Worm (Caenorhabditis elegans): ENCODE measurements around the gene glt-3.

Gene glt-3

ce11 chrIV:10137804-10138203, 7.7 kb downstream of the glt-3 start, which contains the start of gene K08F4.12:
Gene K08F4.12 (plus strand): TSS chrIV:10138104.
- TF ChIP-seq Y116A8C.19 (tag; optimal IDR thresholded peaks at IDR 0.05; ENCODE audit: borderline replicate concordance) (no peak), lin-13 (GFP tag; optimal IDR thresholded peaks at IDR 0.05) (no peak), ces-1 (GFP tag; optimal IDR thresholded peaks at IDR 0.05) (no peak), hlh-4 (tag; optimal IDR thresholded peaks at IDR 0.05) (no peak), mef-2 (tag; optimal IDR thresholded peaks at IDR 0.05) (no peak), ztf-4 (tag; optimal IDR thresholded peaks at IDR 0.05) (no peak), sox-4 (tag; optimal IDR thresholded peaks at IDR 0.05) (no peak), egl-27 (tag; optimal IDR thresholded peaks at IDR 0.05) (no peak), nhr-12 (tag; optimal IDR thresholded peaks at IDR 0.05) (no peak), zip-4 (GFP tag; optimal IDR thresholded peaks at IDR 0.05) (no peak)

ce11 chrIV:10140143-10140542, 10.1 kb downstream of the glt-3 start, which contains the start of gene gst-3:
Gene gst-3 (minus strand): TSS chrIV:10140243.
- TF ChIP-seq lin-39 (tag; optimal IDR thresholded peaks at IDR 0.05) (no peak), snpc-4 (tag; optimal IDR thresholded peaks at IDR 0.05) (no peak), nhr-19 (GFP tag; conservative IDR thresholded peaks at IDR 0.05) (no peak), rnt-1 (tag; optimal IDR thresholded peaks at IDR 0.05) (no peak), unc-86 (tag; optimal IDR thresholded peaks at IDR 0.05) (no peak), F16B12.6 (tag; optimal IDR thresholded peaks at IDR 0.05) (no peak), ceh-8 (GFP tag; optimal IDR thresholded peaks at IDR 0.05) (no peak), irx-1 (tag; optimal IDR thresholded peaks at IDR 0.05) (no peak), blmp-1 (tag; optimal IDR thresholded peaks at IDR 0.05) (no peak), ceh-82 (tag; optimal IDR thresholded peaks at IDR 0.05) (no peak), lir-3 (tag; optimal IDR thresholded peaks at IDR 0.05; ENCODE audit: poor library complexity) (no peak), nhr-20 (tag; optimal IDR thresholded peaks at IDR 0.05) (no peak), lin-14 (GFP tag; optimal IDR thresholded peaks at IDR 0.05) (no peak), fkh-8 (tag; optimal IDR thresholded peaks at IDR 0.05) (no peak)

ce11 chrIV:10141930-10142505, 12.0 kb downstream of the glt-3 start, which contains the start of the genes gst-2, gst-4 and dhs-12:
Gene gst-2 (minus strand): TSS chrIV:10142061.
Gene gst-4 (plus strand): TSS chrIV:10142225.
Gene dhs-12 (plus strand): TSS chrIV:10142455.
- TF ChIP-seq sox-4 (tag; optimal IDR thresholded peaks at IDR 0.05) (no peak), elt-2 (tag; optimal IDR thresholded peaks at IDR 0.05) (peak; percentile 8), C34B4.2 (tag; optimal IDR thresholded peaks at IDR 0.05) (no peak), fos-1 (tag; optimal IDR thresholded peaks at IDR 0.05) (no peak), unc-62 (GFP tag; optimal IDR thresholded peaks at IDR 0.05) (no peak), rnt-1 (tag; optimal IDR thresholded peaks at IDR 0.05) (no peak), nhr-11 (tag; optimal IDR thresholded peaks at IDR 0.05) (no peak), efl-3 (GFP tag; optimal IDR thresholded peaks at IDR 0.05) (no peak), nhr-19 (GFP tag; conservative IDR thresholded peaks at IDR 0.05) (0 out of 2 replicates have a peak, but pooled peaks have one; percentile 15), fkh-4 (tag; optimal IDR thresholded peaks at IDR 0.05; ENCODE audit: borderline replicate concordance) (no peak), aha-1 (tag; optimal IDR thresholded peaks at IDR 0.05) (no peak), skn-1 (tag; optimal IDR thresholded peaks at IDR 0.05) (peak; percentile 83), dsc-1 (tag; optimal IDR thresholded peaks at IDR 0.05) (no peak), F16B12.6 (tag; optimal IDR thresholded peaks at IDR 0.05) (no peak), hlh-4 (tag; optimal IDR thresholded peaks at IDR 0.05) (no peak), zag-1 (tag; optimal IDR thresholded peaks at IDR 0.05) (no peak), nhr-20 (tag; optimal IDR thresholded peaks at IDR 0.05) (no peak), pqm-1 (tag; optimal IDR thresholded peaks at IDR 0.05) (no peak), blmp-1 (tag; optimal IDR thresholded peaks at IDR 0.05) (no peak), irx-1 (tag; optimal IDR thresholded peaks at IDR 0.05) (no peak), ceh-8 (GFP tag; optimal IDR thresholded peaks at IDR 0.05) (no peak)

- TF ChIP-seq pqm-1 (tag; optimal IDR thresholded peaks at IDR 0.05) (no peak), vab-15 (tag; optimal IDR thresholded peaks at IDR 0.05) (no peak), fkh-8 (tag; optimal IDR thresholded peaks at IDR 0.05) (no peak), ceh-88 (GFP tag; IDR thresholded peaks at IDR 0.05) (no peak), C16A3.4 (tag; optimal IDR thresholded peaks at IDR 0.05) (no peak), lin-14 (GFP tag; optimal IDR thresholded peaks at IDR 0.05) (no peak), nhr-77 (tag; optimal IDR thresholded peaks at IDR 0.05) (no peak), mep-1 (tag; optimal IDR thresholded peaks at IDR 0.05) (no peak), lin-13 (GFP tag; optimal IDR thresholded peaks at IDR 0.05) (no peak), swsn-7 (tag; optimal IDR thresholded peaks at IDR 0.05) (no peak), pag-3 (tag; optimal IDR thresholded peaks at IDR 0.05; ENCODE audit: borderline replicate concordance, insufficient read depth) (no peak), lin-15B (tag; optimal IDR thresholded peaks at IDR 0.05) (no peak), efl-1 (optimal IDR thresholded peaks at IDR 0.05) (no peak), efl-1 (GFP tag; optimal IDR thresholded peaks at IDR 0.05 in 1 of 2) (no peak), nhr-47 (tag; optimal IDR thresholded peaks at IDR 0.05) (no peak), efl-3 (GFP tag; optimal IDR thresholded peaks at IDR 0.05) (no peak), egl-27 (tag; optimal IDR thresholded peaks at IDR 0.05) (no peak)
These were observed 13.6 kb downstream of the glt-3 start, which contains the start of gene msp-38 for ce11 chrIV:10143640-10144039. Gene msp-38 (minus strand): TSS chrIV:10143740.
